Worm (Caenorhabditis elegans) whole organism, L4/young adult: ENCODE measurements around the gene srw-40.

ENCODE experiments used
- W03F9.2 ChIP-seq: fragments of 150-350 bp; optimal IDR thresholded peaks from 2 replicates; lab custom pipeline; 2014; ENCODE audit warnings: missing biosample characterization, missing genetic modification characterization
- dao-5 ChIP-seq: sonication (generic microtip); optimal IDR thresholded peaks from 2 replicates; lab custom pipeline; 2016; ENCODE audit warnings: missing genotype, missing genetic modification characterization, moderate library complexity, missing compliant biosample characterization
- him-1 ChIP-seq: sonication (generic microtip); optimal IDR thresholded peaks from 2 replicates; lab custom pipeline; 2016; ENCODE audit warnings: missing genotype, missing genetic modification reagents, missing genetic modification characterization, missing compliant biosample characterization

DNA sequence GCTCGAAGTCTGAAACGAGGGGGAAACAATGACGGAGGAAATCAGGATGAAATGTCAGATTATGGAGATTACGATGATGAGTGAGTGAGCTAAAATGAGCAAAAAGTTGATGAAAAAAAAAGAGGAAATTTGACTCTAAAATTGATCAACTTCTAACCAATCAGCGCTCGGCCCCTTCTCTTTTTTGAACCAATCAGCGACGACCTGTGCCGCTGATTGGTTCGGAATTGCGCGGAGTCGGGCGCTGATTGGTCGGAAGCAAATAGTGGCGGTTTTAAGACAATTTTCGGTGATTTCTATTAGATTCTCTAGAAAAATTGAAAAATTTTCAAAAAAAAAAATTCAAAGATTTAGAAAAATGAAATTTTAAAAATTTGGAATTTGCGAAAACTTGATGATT, 21.8 kb upstream of the srw-40 start:
- TF ChIP-seq him-1 (tag; lab: Kevin White, UChicago): no peak
- TF ChIP-seq W03F9.2 (tag; lab: Kevin White, UChicago): no peak
- TF ChIP-seq dao-5 (tag; lab: Kevin White, UChicago): no peak
